Fruit fly (Drosophila melanogaster) whole organism, wandering third instar larva: ENCODE data around the gene fuss.

ENCODE experiments used
- Abd-B ChIP-seq: fragments of >200 bp; optimal IDR thresholded peaks from 2 replicates; lab custom pipeline; 2017; ENCODE audit warnings: missing biosample characterization, missing genetic modification characterization
- CG32264 ChIP-seq: fragments of 200-800 bp; sonication (Bioruptor generic); optimal IDR thresholded peaks from 2 replicates; lab custom pipeline; 2016; ENCODE audit warnings: missing biosample characterization, missing genetic modification characterization
- CG9705 ChIP-seq: fragments of 200-800 bp; sonication (Bioruptor generic); optimal IDR thresholded peaks from 2 replicates; lab custom pipeline; 2018; ENCODE audit warnings: missing biosample characterization, mild to moderate bottlenecking, missing genetic modification characterization
- CrebA ChIP-seq: fragments of 200-800 bp; sonication (Bioruptor generic); optimal IDR thresholded peaks from 2 replicates; lab custom pipeline; 2016; ENCODE audit warnings: missing biosample characterization, mild to moderate bottlenecking, missing genetic modification characterization, borderline replicate concordance
- Dif ChIP-seq: fragments of 200-275, 200-300 bp; sonication (Bioruptor generic); optimal IDR thresholded peaks from 2 replicates; lab custom pipeline; 2018; ENCODE audit warnings: missing biosample characterization, missing genetic modification characterization; ENCODE audit not compliant: partially characterized antibody
- GATAd ChIP-seq: sonication (Bioruptor generic); optimal IDR thresholded peaks from 2 replicates; lab custom pipeline; 2016; ENCODE audit warnings: missing biosample characterization, missing genetic modification characterization
- HLH106 ChIP-seq: fragments of 200-800 bp; optimal IDR thresholded peaks from 3 replicates; lab custom pipeline; 2019; ENCODE audit warnings: missing biosample characterization, mild to moderate bottlenecking, missing genetic modification characterization, moderate library complexity
- Hnf4 ChIP-seq: fragments of 200-800 bp; sonication (Bioruptor generic); optimal IDR thresholded peaks from 2 replicates; lab custom pipeline; 2016; ENCODE audit warnings: missing biosample characterization, mild to moderate bottlenecking, missing genetic modification characterization
- Hr78 ChIP-seq: fragments of >200 bp; optimal IDR thresholded peaks from 2 replicates; lab custom pipeline; 2017; ENCODE audit warnings: missing biosample characterization, missing genetic modification characterization
- Hr83 ChIP-seq: fragments of 200-300 bp; sonication (Bioruptor generic); optimal IDR thresholded peaks from 2 replicates; lab custom pipeline; 2016; ENCODE audit warnings: missing biosample characterization, mild to moderate bottlenecking, missing genetic modification characterization, moderate library complexity; ENCODE audit not compliant: poor library complexity, severe bottlenecking
- Jra ChIP-seq: sonication (Bioruptor generic); optimal IDR thresholded peaks from 2 replicates; lab custom pipeline; 2016; ENCODE audit warnings: missing biosample characterization, missing genetic modification characterization
- Mio ChIP-seq: sonication (Bioruptor generic); optimal IDR thresholded peaks from 2 replicates; lab custom pipeline; 2016; ENCODE audit warnings: missing biosample characterization, missing genetic modification characterization
- N ChIP-seq: fragments of >200 bp; optimal IDR thresholded peaks from 2 replicates; lab custom pipeline; 2018; ENCODE audit warnings: missing biosample characterization, missing external identifiers, missing genetic modification characterization
- OdsH ChIP-seq: fragments of 200-800 bp; sonication (Bioruptor generic); optimal IDR thresholded peaks from 2 replicates; lab custom pipeline; 2016; ENCODE audit warnings: missing biosample characterization, mild to moderate bottlenecking, missing genetic modification characterization
- Rel ChIP-seq, 2 experiments: fragments of 200-800 bp; sonication (Bioruptor generic) in 1 of 2; optimal IDR thresholded peaks; 2 replicates in 1 of 2; 3 replicates in 1 of 2; lab custom pipeline; 2016 to 2019; ENCODE audit warnings: mild to moderate bottlenecking in 2 of 2, missing biosample characterization in 2 of 2, missing genetic modification characterization in 2 of 2, moderate library complexity in 1 of 2
- Sp1 ChIP-seq: fragments of 200-800 bp; sonication (Bioruptor generic); optimal IDR thresholded peaks from 3 replicates; lab custom pipeline; 2019; ENCODE audit warnings: missing biosample characterization, mild to moderate bottlenecking, missing genetic modification characterization, moderate library complexity
- Vsx2 ChIP-seq: fragments of 200-300, 225-300 bp; sonication (Bioruptor generic); optimal IDR thresholded peaks from 2 replicates; lab custom pipeline; 2018; ENCODE audit warnings: missing biosample characterization, missing genetic modification characterization; ENCODE audit not compliant: partially characterized antibody
- br ChIP-seq: fragments of 200-800 bp; sonication (Bioruptor generic); optimal IDR thresholded peaks from 2 replicates; lab custom pipeline; 2016; ENCODE audit warnings: missing biosample characterization, missing genetic modification characterization
- brk ChIP-seq: fragments of 200-800 bp; sonication (Bioruptor generic); optimal IDR thresholded peaks from 2 replicates; lab custom pipeline; 2016; ENCODE audit warnings: missing biosample characterization, mild to moderate bottlenecking, missing genetic modification characterization
- dl ChIP-seq, 2 experiments: fragments of 175-275, 200-275 bp in 1 of 2; fragments of 200-275 bp in 1 of 2; sonication (Bioruptor generic); optimal IDR thresholded peaks; lab custom pipeline; 2018; ENCODE audit warnings: mild to moderate bottlenecking in 2 of 2, missing biosample characterization in 2 of 2, missing genetic modification characterization in 2 of 2, moderate library complexity in 2 of 2; ENCODE audit not compliant: partially characterized antibody in 2 of 2, insufficient read depth in 1 of 2
- dsf ChIP-seq: sonication (Bioruptor generic); optimal IDR thresholded peaks from 2 replicates; lab custom pipeline; 2016; ENCODE audit warnings: missing biosample characterization, missing genetic modification characterization, borderline replicate concordance
- ey ChIP-seq: fragments of 200-800 bp; sonication (Bioruptor generic); optimal IDR thresholded peaks from 2 replicates; lab custom pipeline; 2016; ENCODE audit warnings: missing biosample characterization, missing genetic modification characterization
- foxo ChIP-seq, 2 experiments: fragments of 200-800 bp; sonication (Bioruptor generic); optimal IDR thresholded peaks; 2 replicates in 1 of 2; 3 replicates in 1 of 2; lab custom pipeline; 2016 to 2017; ENCODE audit warnings: missing biosample characterization in 2 of 2, missing genetic modification characterization in 2 of 2
- fru ChIP-seq: fragments of 200-800 bp; sonication (Bioruptor generic); optimal IDR thresholded peaks from 3 replicates; lab custom pipeline; 2016; ENCODE audit warnings: missing biosample characterization, mild to moderate bottlenecking, missing genetic modification characterization
- h ChIP-seq: fragments of 200-800 bp; sonication (Bioruptor generic); optimal IDR thresholded peaks from 3 replicates; lab custom pipeline; 2016; ENCODE audit warnings: missing biosample characterization, mild to moderate bottlenecking, missing genetic modification characterization
- jim ChIP-seq: fragments of 175-275, 200-325 bp; sonication (Bioruptor generic); optimal IDR thresholded peaks from 2 replicates; lab custom pipeline; 2016; ENCODE audit warnings: missing biosample characterization, mild to moderate bottlenecking, missing genetic modification characterization
- pan ChIP-seq: fragments of >200 bp; optimal IDR thresholded peaks from 2 replicates; lab custom pipeline; 2017
- psq ChIP-seq: fragments of 200-800 bp; sonication (Bioruptor generic); optimal IDR thresholded peaks from 3 replicates; lab custom pipeline; 2017; ENCODE audit warnings: missing biosample characterization, mild to moderate bottlenecking, missing genetic modification characterization, moderate library complexity
- rgr ChIP-seq: fragments of 200-800 bp; sonication (Bioruptor generic); optimal IDR thresholded peaks from 3 replicates; lab custom pipeline; 2016; ENCODE audit warnings: missing biosample characterization, mild to moderate bottlenecking, missing genetic modification characterization
- sage ChIP-seq: fragments of 200-800 bp; sonication (Bioruptor generic); optimal IDR thresholded peaks from 2 replicates; lab custom pipeline; 2016; ENCODE audit warnings: missing biosample characterization, mild to moderate bottlenecking, missing genetic modification characterization
- sv ChIP-seq: fragments of 200-800 bp; sonication (Bioruptor generic); optimal IDR thresholded peaks from 3 replicates; lab custom pipeline; 2016; ENCODE audit warnings: missing biosample characterization, missing genetic modification characterization
- tai ChIP-seq: sonication (Bioruptor generic); optimal IDR thresholded peaks from 2 replicates; lab custom pipeline; 2016; ENCODE audit warnings: missing biosample characterization, missing genetic modification characterization
- usp ChIP-seq: fragments of >200 bp; optimal IDR thresholded peaks from 2 replicates; lab custom pipeline; 2017; ENCODE audit warnings: missing biosample characterization, missing genetic modification characterization

Gene fuss

DNA sequence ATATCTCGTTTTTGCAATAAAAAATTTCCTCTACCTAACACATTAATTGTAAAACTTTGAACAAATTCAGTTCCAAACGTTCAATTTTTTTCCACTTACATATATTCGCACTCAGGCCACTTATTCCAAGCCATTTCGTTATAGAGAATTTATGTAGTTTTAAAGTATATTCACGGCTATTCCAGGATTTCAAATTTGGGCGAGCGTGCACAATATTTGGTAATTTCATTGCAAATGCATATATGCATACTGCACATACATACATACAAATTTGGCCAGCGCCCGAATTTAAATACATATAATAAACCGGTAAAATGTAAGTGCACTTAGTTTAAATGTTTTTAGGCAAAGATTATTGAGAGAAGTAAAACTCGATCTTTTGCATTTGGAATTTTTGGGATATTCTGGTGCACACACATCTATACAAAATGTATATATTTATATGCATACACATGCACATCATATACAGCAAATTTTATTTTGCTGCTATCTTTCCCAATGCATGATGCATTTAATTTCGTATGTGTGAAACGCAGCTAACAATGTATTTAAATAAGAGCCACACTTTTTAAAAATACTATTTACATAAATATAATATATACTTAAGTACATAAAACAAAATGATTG, 47.9 kb upstream of the fuss start:
- TF ChIP-seq jim (no peak), Abd-B (no peak), pan (lab: Kevin White, UChicago) (no peak), CG32264 (no peak), sv (no peak), dl (GFP tag; optimal IDR thresholded peaks at IDR 0.05; lab: Kevin White, UChicago; ENCODE audit: insufficient read depth in 1 of 2, partially characterized antibody in 2 of 2) (no peak), brk (GFP tag; lab: Kevin White, UChicago) (no peak), Jra (GFP tag; lab: Kevin White, UChicago) (no peak), sage (no peak), br (GFP tag; lab: Kevin White, UChicago) (no peak), N (no peak), psq (GFP tag; lab: Kevin White, UChicago) (no peak), fru (GFP tag; lab: Kevin White, UChicago) (no peak), Hr78 (GFP tag; lab: Kevin White, UChicago) (no peak), ey (GFP tag; lab: Kevin White, UChicago) (no peak), CrebA (GFP tag; lab: Kevin White, UChicago) (no peak), Dif (GFP tag; lab: Kevin White, UChicago) (no peak), foxo (GFP tag; optimal IDR thresholded peaks at IDR 0.05; lab: Kevin White, UChicago) (no peak), CG9705 (GFP tag; lab: Kevin White, UChicago) (no peak)

DNA sequence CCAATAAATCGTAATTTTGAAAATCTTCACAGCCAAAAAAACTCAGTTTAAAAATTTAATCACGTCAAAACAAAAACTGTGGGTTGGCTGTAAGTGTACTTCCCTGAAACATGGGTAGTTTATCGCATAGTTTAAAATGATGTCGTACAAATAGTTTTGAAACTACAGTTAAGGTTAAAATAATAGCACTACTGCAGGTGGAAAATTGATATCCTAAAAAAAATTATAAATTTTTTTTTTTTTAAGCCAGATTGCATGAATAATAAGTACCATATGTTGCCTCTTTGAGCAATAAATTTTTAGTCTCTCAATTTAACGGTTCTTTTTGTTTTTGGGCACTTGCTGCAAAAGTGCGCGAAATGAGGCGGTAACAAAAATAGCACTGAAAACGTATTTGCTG, 46.8 kb upstream of the fuss start:
- no peak for TF ChIP-seq fru (GFP tag; lab: Kevin White, UChicago)
- no peak for TF ChIP-seq br (GFP tag; lab: Kevin White, UChicago)
- no peak for TF ChIP-seq OdsH
- TF ChIP-seq Abd-B = no peak
- TF ChIP-seq sage = no peak
- TF ChIP-seq pan (lab: Kevin White, UChicago) = no peak
- no peak for TF ChIP-seq dsf (GFP tag; lab: Kevin White, UChicago)
- no peak for TF ChIP-seq HLH106 (tag; lab: Kevin White, UChicago)

DNA sequence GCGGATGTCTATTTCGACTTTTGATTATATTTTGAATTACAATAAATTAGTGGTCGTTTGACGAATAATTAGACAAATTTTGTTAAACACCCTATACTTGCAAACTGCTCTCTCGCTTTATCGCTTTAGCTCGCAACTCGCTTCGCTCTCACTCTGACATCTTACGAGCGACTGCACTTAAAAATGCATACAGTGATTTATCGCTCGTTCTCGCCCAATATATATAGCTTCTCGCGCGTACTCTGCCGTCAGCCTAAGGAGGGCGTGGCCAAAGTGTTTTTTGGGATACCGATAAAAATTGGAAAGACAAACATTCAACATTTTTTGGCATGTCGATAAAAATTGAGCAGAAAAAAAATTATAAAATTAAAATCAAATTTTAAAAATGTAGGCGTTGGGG, 30.2 kb upstream of the fuss start:
- no peak for TF ChIP-seq dsf (GFP tag; lab: Kevin White, UChicago)
- TF ChIP-seq Mio (GFP tag; lab: Kevin White, UChicago) = no peak
- TF ChIP-seq h (GFP tag; lab: Kevin White, UChicago) = no peak
- TF ChIP-seq pan (lab: Kevin White, UChicago) = no peak
- TF ChIP-seq Rel (GFP tag; optimal IDR thresholded peaks at IDR 0.05; lab: Kevin White, UChicago) = no peak
- TF ChIP-seq Rel (tag; optimal IDR thresholded peaks at IDR 0.05; lab: Kevin White, UChicago) = no peak
- TF ChIP-seq Sp1 = no peak
- no peak for TF ChIP-seq Hr83 (GFP tag; lab: Kevin White, UChicago)
- no peak for TF ChIP-seq CrebA (GFP tag; lab: Kevin White, UChicago)
- no peak for TF ChIP-seq HLH106 (tag; lab: Kevin White, UChicago)
- TF ChIP-seq psq (GFP tag; lab: Kevin White, UChicago) = no peak
- no peak for TF ChIP-seq Hr78 (GFP tag; lab: Kevin White, UChicago)
- TF ChIP-seq OdsH = no peak
- no peak for TF ChIP-seq rgr (GFP tag; lab: Kevin White, UChicago)
- TF ChIP-seq GATAd = no peak
- no peak for TF ChIP-seq tai (GFP tag; lab: Kevin White, UChicago)
- no peak for TF ChIP-seq Jra (GFP tag; lab: Kevin White, UChicago)

DNA sequence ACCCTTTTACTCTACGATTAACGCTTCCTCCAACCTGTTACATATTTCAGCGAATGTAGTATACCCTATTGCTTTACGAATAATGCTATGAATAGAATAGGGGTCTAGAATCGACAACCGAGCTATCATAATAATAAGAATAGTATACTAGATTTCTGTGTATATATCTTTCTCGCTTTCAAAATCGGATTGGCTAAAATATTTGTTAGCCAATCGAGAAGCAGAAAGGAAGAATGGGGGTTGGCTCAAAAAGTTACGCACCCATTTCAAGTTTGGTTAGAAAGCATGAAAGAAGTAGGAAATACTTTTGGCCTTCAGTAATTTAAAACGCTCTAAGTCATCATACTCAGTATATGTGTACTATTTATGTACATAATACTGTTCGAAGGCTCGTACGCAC, 17.7 kb upstream of the fuss start:
- TF ChIP-seq GATAd (no peak), h (GFP tag; lab: Kevin White, UChicago) (no peak), Sp1 (no peak), CrebA (GFP tag; lab: Kevin White, UChicago) (no peak), Hr78 (GFP tag; lab: Kevin White, UChicago) (no peak), N (no peak), rgr (GFP tag; lab: Kevin White, UChicago) (no peak), Vsx2 (GFP tag; lab: Kevin White, UChicago) (no peak), Hnf4 (GFP tag; lab: Kevin White, UChicago) (no peak), Jra (GFP tag; lab: Kevin White, UChicago) (no peak), usp (GFP tag; lab: Kevin White, UChicago) (no peak)
